Worm (Caenorhabditis elegans): ENCODE results near the gene ckb-4.

- TF ChIP-seq lin-13 (GFP tag; optimal IDR thresholded peaks at IDR 0.05) (no peak), nhr-237 (tag; optimal IDR thresholded peaks at IDR 0.05) (no peak), ztf-11 (tag; optimal IDR thresholded peaks at IDR 0.05) (no peak), zag-1 (tag; optimal IDR thresholded peaks at IDR 0.05) (no peak), elt-3 (tag; optimal IDR thresholded peaks at IDR 0.05) (no peak), unc-55 (GFP tag; optimal IDR thresholded peaks at IDR 0.05) (no peak), ztf-1 (GFP tag; conservative IDR thresholded peaks at IDR 0.05) (no peak), nhr-25 (tag; optimal IDR thresholded peaks at IDR 0.05) (no peak), sma-9 (GFP tag; optimal IDR thresholded peaks at IDR 0.05) (peak; percentile 16), sma-9 (tag; optimal IDR thresholded peaks at IDR 0.05) (no peak), nhr-23 (tag; optimal IDR thresholded peaks at IDR 0.05) (no peak), snpc-4 (tag; optimal IDR thresholded peaks at IDR 0.05) (no peak), ama-1 (optimal IDR thresholded peaks at IDR 0.05) (no peak), gmeb-1 (tag; optimal IDR thresholded peaks at IDR 0.05) (no peak), ceh-16 (tag; optimal IDR thresholded peaks at IDR 0.05) (no peak)
Measured at ce11 chrV:2122517-2122916, 13.3 kb upstream of the ckb-4 start, which contains the start of gene F22F7.2.
